Worm (Caenorhabditis elegans) whole organism, L4/young adult: Measurements from ENCODE around the gene F31F7.1.

Experiments
- W03F9.2 ChIP-seq: fragments of 150-350 bp; optimal IDR thresholded peaks from 2 replicates; lab custom pipeline; 2014; ENCODE audit warnings: missing biosample characterization, missing genetic modification characterization
- dao-5 ChIP-seq: sonication (generic microtip); optimal IDR thresholded peaks from 2 replicates; lab custom pipeline; 2016; ENCODE audit warnings: missing genotype, missing genetic modification characterization, moderate library complexity, missing compliant biosample characterization
- him-1 ChIP-seq: sonication (generic microtip); optimal IDR thresholded peaks from 2 replicates; lab custom pipeline; 2016; ENCODE audit warnings: missing genotype, missing genetic modification reagents, missing genetic modification characterization, missing compliant biosample characterization

ce11 chrV:6238347-6238746 is 37.9 kb upstream of the F31F7.1 start:
- TF ChIP-seq him-1 (tag; lab: Kevin White, UChicago): no peak
- TF ChIP-seq dao-5 (tag; lab: Kevin White, UChicago): no peak
- no peak for TF ChIP-seq W03F9.2 (tag; lab: Kevin White, UChicago)
